Worm (Caenorhabditis elegans) whole organism, L4/young adult: ENCODE results near the gene cut-6.

Source experiments
- W03F9.2 ChIP-seq: fragments of 150-350 bp; optimal IDR thresholded peaks from 2 replicates; lab custom pipeline; 2014; ENCODE audit warnings: missing biosample characterization, missing genetic modification characterization
- him-1 ChIP-seq: sonication (generic microtip); optimal IDR thresholded peaks from 2 replicates; lab custom pipeline; 2016; ENCODE audit warnings: missing genotype, missing genetic modification reagents, missing genetic modification characterization, missing compliant biosample characterization

DNA sequence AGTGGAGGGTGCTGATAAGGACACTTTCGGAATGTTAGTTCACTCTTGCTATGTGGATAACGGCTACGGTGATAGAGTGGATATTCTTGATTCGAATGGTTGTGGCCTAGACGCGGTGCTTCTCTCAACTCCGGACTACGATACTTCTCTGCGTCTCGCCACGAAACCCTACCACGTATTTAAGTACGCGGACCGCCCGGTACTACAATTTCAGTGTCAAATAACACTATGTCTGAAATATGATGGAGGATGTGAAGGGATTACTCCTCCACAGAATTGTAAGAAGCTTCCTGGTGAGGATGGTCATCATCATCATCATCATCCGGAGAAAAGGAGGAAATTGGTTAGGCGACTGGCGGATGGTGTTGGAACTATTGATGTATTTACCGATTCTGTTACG is 3.7 kb downstream of the cut-6 start:
- TF ChIP-seq him-1 (tag; lab: Kevin White, UChicago) = no peak
- TF ChIP-seq W03F9.2 (tag; lab: Kevin White, UChicago) = no peak
